Worm (Caenorhabditis elegans): ENCODE measurements around the gene rpl-35.
A peak's percentile ranks its signal among the peaks of the same experiment; 100 is the strongest.

The rpl-35 gene

DNA sequence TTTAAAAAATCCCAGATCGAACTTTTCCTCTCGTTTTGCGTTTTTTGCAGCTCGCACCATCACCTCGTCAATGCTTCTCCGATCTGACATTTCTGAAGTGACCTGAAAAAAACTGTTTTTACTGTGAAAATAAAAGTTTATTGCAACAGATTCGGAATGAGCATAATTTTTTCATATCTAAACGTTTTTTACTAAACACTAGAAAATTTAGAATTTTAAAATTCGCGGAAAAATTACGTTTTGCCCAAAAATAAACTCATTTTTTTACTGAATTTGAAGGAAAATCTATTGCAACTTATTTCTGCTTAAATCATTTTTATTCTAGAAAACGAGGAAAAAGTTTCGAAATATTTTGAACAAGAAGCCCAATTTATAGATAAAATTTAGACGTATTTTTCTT, 28.0 kb downstream of the rpl-35 start, which contains the start of gene ZK688.9:
Gene ZK688.9, minus strand, starts transcription at position 101 of the 400 bp plus-strand sequence.
- TF ChIP-seq lsy-2 (tag; optimal IDR thresholded peaks at IDR 0.05): no peak
- no peak for TF ChIP-seq flh-1 (GFP tag; optimal IDR thresholded peaks at IDR 0.05)
- TF ChIP-seq elt-3 (tag; optimal IDR thresholded peaks at IDR 0.05): no peak
- no peak for TF ChIP-seq sem-2 (GFP tag; optimal IDR thresholded peaks at IDR 0.05)
- no peak for TF ChIP-seq zip-8 (tag; optimal IDR thresholded peaks at IDR 0.05)
- no peak for TF ChIP-seq unc-62 (GFP tag; optimal IDR thresholded peaks at IDR 0.05)
- TF ChIP-seq nhr-237 (tag; optimal IDR thresholded peaks at IDR 0.05): no peak
- TF ChIP-seq mep-1 (tag; optimal IDR thresholded peaks at IDR 0.05): no peak
- TF ChIP-seq bed-3 (GFP tag; optimal IDR thresholded peaks at IDR 0.05): no peak
- no peak for TF ChIP-seq ceh-83 (GFP tag; optimal IDR thresholded peaks at IDR 0.05)
- TF ChIP-seq sptf-1 (tag; optimal IDR thresholded peaks at IDR 0.05): no peak
- no peak for TF ChIP-seq ces-1 (GFP tag; optimal IDR thresholded peaks at IDR 0.05)
- no peak for TF ChIP-seq M03D4.4 (tag; optimal IDR thresholded peaks at IDR 0.05)
- no peak for TF ChIP-seq pha-4 (tag; optimal IDR thresholded peaks at IDR 0.05)
- TF ChIP-seq ham-2 (GFP tag; optimal IDR thresholded peaks at IDR 0.05): no peak
- TF ChIP-seq mls-2 (tag; optimal IDR thresholded peaks at IDR 0.05): no peak

DNA sequence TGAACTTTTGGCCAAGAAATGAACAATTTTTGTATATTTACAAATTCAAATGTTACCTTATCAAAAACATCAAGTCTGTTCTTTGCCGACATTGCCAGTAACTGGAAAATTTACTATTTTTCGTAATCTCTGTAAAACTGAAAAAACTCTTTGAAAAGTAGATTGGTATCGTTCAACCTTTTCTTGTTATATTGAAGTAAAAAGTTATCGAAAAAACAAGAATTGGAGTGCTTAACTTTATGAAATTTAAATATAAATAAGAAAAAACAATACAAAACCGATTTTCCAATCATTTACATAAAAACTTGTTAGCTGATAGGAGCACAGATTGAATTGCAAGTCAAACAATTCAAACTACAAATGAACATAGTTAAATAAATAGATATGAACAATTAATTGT, 29.9 kb downstream of the rpl-35 start, which contains the start of gene ZK688.11:
Gene ZK688.11, minus strand, starts transcription at position 101 of the 400 bp plus-strand sequence.
- TF ChIP-seq ces-1 (GFP tag; optimal IDR thresholded peaks at IDR 0.05): no peak
- no peak for TF ChIP-seq flh-1 (GFP tag; optimal IDR thresholded peaks at IDR 0.05)
- no peak for TF ChIP-seq lsy-2 (tag; optimal IDR thresholded peaks at IDR 0.05)
- TF ChIP-seq nhr-12 (tag; optimal IDR thresholded peaks at IDR 0.05): no peak
- no peak for TF ChIP-seq blmp-1 (tag; optimal IDR thresholded peaks at IDR 0.05)
- TF ChIP-seq pha-4 (tag; optimal IDR thresholded peaks at IDR 0.05): no peak
- no peak for TF ChIP-seq sem-2 (GFP tag; optimal IDR thresholded peaks at IDR 0.05)
- TF ChIP-seq unc-62 (GFP tag; optimal IDR thresholded peaks at IDR 0.05): no peak
- TF ChIP-seq hlh-1 (tag; optimal IDR thresholded peaks at IDR 0.05): no peak
- no peak for TF ChIP-seq ceh-43 (GFP tag; optimal IDR thresholded peaks at IDR 0.05)
- TF ChIP-seq nhr-237 (tag; optimal IDR thresholded peaks at IDR 0.05): no peak
- TF ChIP-seq drap-1 (GFP tag; optimal IDR thresholded peaks at IDR 0.05): no peak

DNA sequence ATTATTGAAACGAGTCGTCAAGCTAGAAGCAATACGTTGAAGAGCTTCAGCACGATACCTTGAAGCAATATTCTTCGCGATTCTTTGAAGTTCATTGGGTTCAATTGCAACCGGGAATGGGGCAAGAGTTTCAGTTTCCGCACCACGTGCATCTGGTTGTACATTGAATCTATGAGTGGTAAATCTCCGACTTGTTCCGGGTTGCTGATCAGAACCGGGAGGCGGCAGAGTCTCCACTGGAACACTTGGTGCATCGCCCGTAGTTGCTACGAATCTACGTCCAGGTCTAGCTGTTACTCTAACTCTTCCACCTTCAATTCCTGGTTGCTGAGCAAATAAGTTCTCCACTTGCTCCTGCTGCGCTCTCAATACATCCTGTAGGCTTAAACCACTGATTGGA, 34.1 kb downstream of the rpl-35 start:
- no peak for TF ChIP-seq nhr-28 (tag; optimal IDR thresholded peaks at IDR 0.05)
- no peak for TF ChIP-seq ceh-39 (tag; optimal IDR thresholded peaks at IDR 0.05)
- no peak for TF ChIP-seq ceh-43 (GFP tag; optimal IDR thresholded peaks at IDR 0.05)
- no peak for TF ChIP-seq nhr-12 (tag; optimal IDR thresholded peaks at IDR 0.05)
- TF ChIP-seq flh-1 (GFP tag; optimal IDR thresholded peaks at IDR 0.05): no peak
- no peak for TF ChIP-seq ztf-11 (tag; optimal IDR thresholded peaks at IDR 0.05)
- no peak for TF ChIP-seq sem-2 (GFP tag; optimal IDR thresholded peaks at IDR 0.05)

DNA sequence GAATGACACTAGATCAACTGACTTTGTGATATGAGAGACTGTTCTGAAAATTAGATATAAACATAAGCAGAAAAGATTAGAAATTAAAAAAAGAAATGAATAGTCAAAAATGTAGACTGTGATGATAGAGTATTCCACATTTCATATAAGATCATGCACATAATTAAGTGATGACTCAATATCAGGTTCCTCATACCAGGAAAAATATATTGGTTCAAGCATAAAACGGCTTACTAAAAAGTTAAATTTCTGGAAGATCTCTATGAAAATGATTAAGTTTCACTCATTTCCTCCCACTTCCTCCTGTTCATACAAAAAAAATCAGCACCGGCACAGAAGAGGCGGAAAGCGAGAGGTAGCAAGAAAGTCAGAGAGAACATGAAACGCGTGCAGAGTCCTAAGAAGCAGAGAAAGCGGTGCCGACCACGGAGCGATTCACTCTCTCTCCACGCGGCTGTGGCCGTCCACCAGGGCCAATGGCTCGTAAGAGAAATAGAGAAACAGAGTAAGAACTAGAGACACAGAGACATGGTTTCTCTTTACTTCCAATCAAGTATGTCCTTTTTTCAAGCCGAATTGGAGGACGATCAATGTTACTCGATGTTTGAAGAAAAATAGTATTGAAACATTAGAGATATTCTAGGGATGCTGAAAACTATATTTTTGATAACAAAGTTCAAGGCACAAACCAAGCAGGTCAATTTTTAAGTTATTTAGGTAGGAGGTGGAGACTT, 36.8 kb downstream of the rpl-35 start, which contains the start of the genes ZK688.5 and fahd-1:
Gene ZK688.5, minus strand, starts transcription at position 51 of the 734 bp plus-strand sequence.
Gene fahd-1, plus strand, starts transcription at position 684 of the 734 bp plus-strand sequence.
- TF ChIP-seq mep-1 (tag; optimal IDR thresholded peaks at IDR 0.05) (peak; percentile 40), nhr-76 (tag; optimal IDR thresholded peaks at IDR 0.05) (no peak), hlh-1 (tag; optimal IDR thresholded peaks at IDR 0.05) (peak; percentile 93), unc-39 (tag; optimal IDR thresholded peaks at IDR 0.05) (no peak), cnd-1 (tag; optimal IDR thresholded peaks at IDR 0.05) (peak; percentile 10), sem-2 (GFP tag; optimal IDR thresholded peaks at IDR 0.05) (no peak), ceh-83 (GFP tag; optimal IDR thresholded peaks at IDR 0.05) (no peak), nhr-237 (tag; optimal IDR thresholded peaks at IDR 0.05) (peak; percentile 46), lin-13 (tag; optimal IDR thresholded peaks at IDR 0.05) (peak; percentile 19), ceh-39 (tag; optimal IDR thresholded peaks at IDR 0.05) (peak; percentile 8), drap-1 (GFP tag; optimal IDR thresholded peaks at IDR 0.05) (no peak), mab-5 (tag; optimal IDR thresholded peaks at IDR 0.05) (no peak), unc-62 (GFP tag; optimal IDR thresholded peaks at IDR 0.05) (no peak), ces-1 (GFP tag; optimal IDR thresholded peaks at IDR 0.05) (peak; percentile 59), lsy-2 (tag; optimal IDR thresholded peaks at IDR 0.05) (peak; percentile 56), ceh-43 (GFP tag; optimal IDR thresholded peaks at IDR 0.05) (no peak), nhr-2 (tag; optimal IDR thresholded peaks at IDR 0.05) (peak; percentile 77), ztf-11 (tag; optimal IDR thresholded peaks at IDR 0.05) (no peak), ham-2 (GFP tag; optimal IDR thresholded peaks at IDR 0.05) (peak; percentile 74), unc-120 (tag; optimal IDR thresholded peaks at IDR 0.05; ENCODE audit: poor library complexity, severe bottlenecking) (peak; percentile 68), tbx-8 (GFP tag; optimal IDR thresholded peaks at IDR 0.05) (no peak), blmp-1 (tag; optimal IDR thresholded peaks at IDR 0.05) (no peak), mls-2 (tag; optimal IDR thresholded peaks at IDR 0.05) (peak; percentile 68), snpc-4 (tag; optimal IDR thresholded peaks at IDR 0.05) (no peak), elt-3 (tag; optimal IDR thresholded peaks at IDR 0.05) (no peak), pha-4 (tag; optimal IDR thresholded peaks at IDR 0.05) (peak; percentile 71)
